Worm (Caenorhabditis elegans): ENCODE data around the gene str-261.

ce11 chrIII:11095687-11096086 is 21.4 kb downstream of the str-261 start:
- no peak for TF ChIP-seq ama-1 (optimal IDR thresholded peaks at IDR 0.05)
- no peak for TF ChIP-seq hlh-6 (tag; optimal IDR thresholded peaks at IDR 0.05)
- TF ChIP-seq fkh-10 (GFP tag; optimal IDR thresholded peaks at IDR 0.05): no peak
- no peak for TF ChIP-seq ref-2 (tag; optimal IDR thresholded peaks at IDR 0.05)

All from whole organism, late embryonic.